Fruit fly (Drosophila melanogaster): ENCODE results near the gene fkh.

DNA sequence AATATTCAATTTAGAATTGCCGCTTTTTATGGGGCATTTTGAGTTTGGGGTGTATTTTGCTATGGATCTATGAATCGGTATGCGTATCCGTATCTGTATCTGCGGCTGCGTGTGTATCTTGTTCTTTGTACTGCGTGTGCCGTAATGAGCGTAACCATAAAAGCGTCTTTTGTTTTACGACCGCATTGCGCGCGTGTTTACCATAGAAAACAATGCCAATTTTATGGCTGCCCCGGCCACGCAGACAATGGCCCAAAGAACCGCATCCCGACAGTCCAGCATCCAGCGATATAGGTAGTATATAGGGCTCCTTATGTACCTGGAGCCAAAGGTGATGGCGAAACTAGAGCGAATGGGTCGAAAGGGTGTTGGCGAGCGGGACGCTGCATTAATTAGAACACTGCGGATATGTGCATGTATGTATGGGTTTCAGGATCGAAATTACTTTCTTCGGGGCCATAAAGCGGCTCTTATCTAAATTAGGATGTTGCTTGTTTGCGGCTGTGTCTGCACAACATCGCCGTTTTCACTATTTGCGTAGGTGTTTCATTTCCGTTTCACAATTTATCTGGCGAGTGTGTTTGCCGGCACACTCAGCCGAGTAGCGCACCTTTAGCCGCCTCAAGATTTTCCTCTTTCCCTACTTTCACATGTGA lies 3.5 kb upstream of the fkh start:
- TF ChIP-seq bab1 (GFP tag; optimal IDR thresholded peaks at IDR 0.05) (no peak), ovo (GFP tag; optimal IDR thresholded peaks at IDR 0.05) (no peak), cic (GFP tag; optimal IDR thresholded peaks at IDR 0.05) (no peak), CG11617 (GFP tag; optimal IDR thresholded peaks at IDR 0.05) (no peak), CG33017 (tag; optimal IDR thresholded peaks at IDR 0.05) (no peak), Hr96 (GFP tag; optimal IDR thresholded peaks at IDR 0.05) (no peak), Crg-1 (GFP tag; optimal IDR thresholded peaks at IDR 0.05) (no peak), kay (GFP tag; ENCODE audit: borderline replicate concordance) (no peak), cnc (optimal IDR thresholded peaks at IDR 0.05) (no peak), CG5204 (GFP tag; optimal IDR thresholded peaks at IDR 0.05) (no peak), Mnt (GFP tag; optimal IDR thresholded peaks at IDR 0.05) (no peak), CG1620 (GFP tag; optimal IDR thresholded peaks at IDR 0.05) (no peak), pad (GFP tag; optimal IDR thresholded peaks at IDR 0.05) (no peak)
